Fruit fly (Drosophila melanogaster): ENCODE data around the gene Gs1l.

The Gs1l gene

dm6 chr2L:4440881-4441737, 15.5 kb downstream of the Gs1l start, which contains the start of gene CG15431:
TSS of gene CG15431 (minus strand) at chr2L:4441282.
- no peak for TF ChIP-seq CTCF (optimal IDR thresholded peaks at IDR 0.05)
- TF ChIP-seq CG8478 (optimal IDR thresholded peaks at IDR 0.05) = no peak

DNA sequence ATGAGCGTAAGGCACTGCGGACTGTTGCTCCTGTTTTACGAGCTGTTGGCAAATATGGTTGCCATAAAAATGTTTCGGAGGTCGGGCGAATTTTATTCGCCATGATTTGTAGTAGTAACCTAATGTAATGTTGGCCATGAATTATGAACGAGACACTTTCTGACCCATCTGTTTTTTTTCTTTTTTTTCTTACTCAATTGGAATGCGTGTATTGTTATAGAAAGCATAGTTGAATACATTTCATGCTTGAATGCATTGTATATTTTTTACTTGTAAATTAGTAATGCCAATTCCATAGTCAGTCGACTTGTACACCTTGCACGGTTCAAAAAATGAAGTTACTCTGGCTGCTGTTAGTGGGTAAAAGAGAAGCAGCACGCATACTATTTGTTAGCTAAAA, 19.1 kb downstream of the Gs1l start, which contains the start of gene CG43056:
Gene CG43056, plus strand, starts transcription at position 301 of the 400 bp plus-strand sequence.
- TF ChIP-seq CG8478 (optimal IDR thresholded peaks at IDR 0.05) (no peak), CTCF (optimal IDR thresholded peaks at IDR 0.05) (no peak)

- no peak for TF ChIP-seq CG8478 (optimal IDR thresholded peaks at IDR 0.05)
- no peak for TF ChIP-seq CTCF (optimal IDR thresholded peaks at IDR 0.05)
Observed at dm6 chr2L:4433608-4434007, 23.0 kb downstream of the Gs1l start, which contains the start of the genes CG34177 and CG34178. TSS of gene CG34177 (plus strand) at chr2L:4433908. TSS of gene CG34178 (plus strand) at chr2L:4433908.

- TF ChIP-seq CG8478 (optimal IDR thresholded peaks at IDR 0.05) (no peak), CTCF (optimal IDR thresholded peaks at IDR 0.05) (no peak)
Observed at dm6 chr2L:4422154-4422553, 34.5 kb downstream of the Gs1l start.

dm6 chr2L:4418819-4419218, 37.8 kb downstream of the Gs1l start:
- TF ChIP-seq CTCF (optimal IDR thresholded peaks at IDR 0.05) (no peak), CG8478 (optimal IDR thresholded peaks at IDR 0.05) (no peak)

- TF ChIP-seq CTCF (optimal IDR thresholded peaks at IDR 0.05) (peak; percentile 87 to 94), CG8478 (optimal IDR thresholded peaks at IDR 0.05) (no peak)
Observed at dm6 chr2L:4417982-4418381, 38.6 kb downstream of the Gs1l start.

dm6 chr2L:4416903-4417302, 39.7 kb downstream of the Gs1l start:
- no peak for TF ChIP-seq CG8478 (optimal IDR thresholded peaks at IDR 0.05)
- TF ChIP-seq CTCF (optimal IDR thresholded peaks at IDR 0.05) = no peak

DNA sequence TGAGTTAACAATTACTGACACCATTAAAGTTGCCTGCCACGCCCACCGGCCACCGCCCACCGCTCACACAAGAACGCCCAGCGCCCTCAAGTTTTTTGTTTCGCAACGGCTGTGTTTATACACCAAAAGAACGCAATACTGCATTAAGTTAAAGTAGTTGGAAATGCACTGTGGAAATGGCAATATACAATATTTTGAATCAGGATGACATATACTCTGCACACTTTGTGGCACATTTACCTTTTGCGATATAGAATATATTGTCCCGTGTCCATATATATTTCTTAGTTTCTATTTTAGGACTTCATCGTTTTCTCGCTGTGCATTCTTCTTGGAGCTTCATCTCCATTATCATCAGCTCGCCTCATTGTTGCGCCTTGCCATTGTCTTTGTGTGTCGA, 40.5 kb downstream of the Gs1l start:
- TF ChIP-seq CTCF (optimal IDR thresholded peaks at IDR 0.05) (no peak), CG8478 (optimal IDR thresholded peaks at IDR 0.05) (no peak)

DNA sequence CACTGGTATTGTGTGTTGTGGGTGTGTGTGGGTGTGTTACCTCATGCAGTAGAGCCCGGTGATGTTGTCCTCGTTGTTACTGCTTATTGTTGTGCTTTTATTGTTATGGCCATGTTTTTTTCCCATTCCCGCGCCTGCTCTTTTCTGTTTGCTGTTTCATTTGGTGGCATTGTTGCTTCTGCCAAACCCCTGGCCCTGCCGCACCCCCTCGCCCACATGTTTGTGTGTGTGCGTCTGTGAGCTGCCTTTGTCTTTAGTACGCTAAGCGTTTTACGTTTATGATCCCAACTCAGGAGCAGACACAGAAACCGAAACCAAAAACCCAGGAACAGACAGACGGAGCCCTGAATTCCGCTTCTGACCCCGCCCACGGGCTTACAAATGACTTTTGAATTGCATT, 42.5 kb downstream of the Gs1l start:
- no peak for TF ChIP-seq CG8478 (optimal IDR thresholded peaks at IDR 0.05)

DNA sequence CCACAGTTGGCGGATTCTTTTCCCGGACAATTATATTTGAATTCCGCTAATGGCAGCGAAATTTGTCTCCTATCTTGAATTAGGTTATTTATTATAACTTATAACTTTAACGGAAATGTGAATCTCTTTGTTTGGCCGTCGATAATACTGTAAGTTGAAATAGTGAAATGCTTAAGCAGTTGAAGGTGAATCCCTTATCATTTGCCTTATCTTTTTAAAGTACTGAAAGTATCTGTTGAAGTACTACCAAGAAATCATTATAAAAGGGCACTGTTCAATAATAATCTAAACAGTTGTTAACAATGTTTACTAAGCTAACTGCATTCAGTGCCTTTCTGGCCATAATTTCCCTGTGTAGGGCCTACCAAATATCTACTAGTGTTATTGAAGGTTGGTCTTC, 45.8 kb downstream of the Gs1l start, which contains the start of gene CG43055:
Gene CG43055, plus strand, starts transcription at position 301 of the 400 bp plus-strand sequence.
- no peak for TF ChIP-seq CTCF (optimal IDR thresholded peaks at IDR 0.05)
- TF ChIP-seq CG8478 (optimal IDR thresholded peaks at IDR 0.05) = no peak
